Worm (Caenorhabditis elegans) whole organism, late embryonic: ENCODE results near the gene irg-7.

Experiments
- ceh-45 ChIP-seq: fragments of 200-800 bp; sonication (Bioruptor generic); IDR thresholded peaks from 2 replicates; pipeline ENCODE4 v1.3.6; 2022; ENCODE audit warnings: missing genetic modification reagents, missing genetic modification characterization, missing compliant biosample characterization
- rnt-1 ChIP-seq: sonication (generic microtip); optimal IDR thresholded peaks from 2 replicates; lab custom pipeline; 2016; ENCODE audit warnings: missing genetic modification characterization, missing compliant biosample characterization

DNA sequence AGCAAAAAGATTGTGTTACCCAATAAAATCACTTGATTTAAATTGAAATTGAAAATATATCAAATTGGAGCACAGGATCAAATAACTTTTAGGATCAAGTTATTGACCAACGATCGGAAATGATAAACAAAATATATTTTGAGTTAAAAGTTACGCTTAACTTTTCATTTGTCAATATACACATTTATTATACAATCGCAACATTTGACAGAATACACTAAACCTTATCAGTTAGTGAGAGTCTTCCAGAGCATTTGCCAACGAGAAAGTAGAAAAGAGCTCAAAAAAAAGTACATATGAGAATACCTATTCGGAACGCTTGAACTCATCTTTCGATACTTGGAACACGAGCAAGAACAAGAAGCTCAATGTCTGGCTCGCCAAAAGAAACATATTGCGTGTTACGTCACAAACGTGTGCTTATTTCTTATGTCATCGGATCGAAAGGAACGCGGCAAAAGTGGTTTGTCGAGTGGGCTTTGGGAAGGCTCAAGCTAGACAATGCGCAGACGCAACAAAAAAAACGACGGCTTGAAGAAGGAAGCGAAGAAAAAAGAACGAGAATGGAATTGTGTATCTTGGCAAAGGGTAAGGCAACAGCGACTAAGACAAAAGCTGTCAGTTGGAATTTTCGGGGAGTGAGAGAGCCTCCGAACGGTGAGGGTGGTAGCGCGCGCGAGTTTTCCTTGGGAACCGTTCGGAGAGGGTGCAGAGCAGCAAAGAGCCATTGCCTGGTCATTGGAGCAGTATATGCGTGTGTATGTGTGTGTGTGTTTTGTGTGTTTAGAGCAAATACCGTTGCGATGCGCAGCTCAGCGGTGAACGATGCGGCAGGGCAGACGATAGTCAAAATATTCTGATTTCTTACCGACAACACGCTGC lies 16.8 kb downstream of the irg-7 start:
- TF ChIP-seq rnt-1 (tag; lab: Kevin White, UChicago) (no peak), ceh-45 (GFP tag; lab: Robert Waterston, UW) (no peak)
